Worm (Caenorhabditis elegans) whole organism, L1 larva: ENCODE results near the gene H11L12.1.

Source experiments
- C16A3.4 ChIP-seq: fragments of 150-350 bp; optimal IDR thresholded peaks from 2 replicates; lab custom pipeline; 2014; ENCODE audit warnings: missing biosample characterization, missing genetic modification characterization
- C34B4.2 ChIP-seq: sonication (generic microtip); optimal IDR thresholded peaks from 2 replicates; lab custom pipeline; 2017; ENCODE audit warnings: mild to moderate bottlenecking, missing genetic modification characterization, missing compliant biosample characterization
- F16B12.6 ChIP-seq: fragments of 150-350 bp; optimal IDR thresholded peaks from 2 replicates; lab custom pipeline; 2014; ENCODE audit warnings: missing biosample characterization, missing genetic modification characterization
- ama-1 ChIP-seq: fragments of 150-350 bp; optimal IDR thresholded peaks from 2 replicates; lab custom pipeline; 2014
- ceh-8 ChIP-seq: fragments of 200-800 bp; sonication (Bioruptor generic); optimal IDR thresholded peaks from 2 replicates; lab custom pipeline; 2018; ENCODE audit warnings: mild to moderate bottlenecking, missing genetic modification characterization, moderate library complexity, missing compliant biosample characterization
- ceh-82 ChIP-seq, 3 experiments: fragments of 150-350 bp in 1 of 3; sonication (generic microtip) in 2 of 3; optimal IDR thresholded peaks; 2 replicates each; lab custom pipeline; 2014 to 2017; ENCODE audit warnings: missing biosample characterization in 3 of 3, missing genetic modification characterization in 3 of 3
- ces-1 ChIP-seq: fragments of 150-350 bp; optimal IDR thresholded peaks from 2 replicates; lab custom pipeline; 2014; ENCODE audit warnings: missing biosample characterization, missing genetic modification reagents, missing genetic modification characterization
- dpl-1 ChIP-seq, 3 experiments: fragments of 150-350 bp in 2 of 3; sonication (generic microtip) in 1 of 3; optimal IDR thresholded peaks; 2 replicates each; lab custom pipeline; 2014 to 2017; ENCODE audit warnings: missing biosample characterization in 3 of 3, missing genetic modification characterization in 3 of 3, missing genetic modification reagents in 3 of 3
- dsc-1 ChIP-seq: sonication (generic microtip); optimal IDR thresholded peaks from 2 replicates; lab custom pipeline; 2016; ENCODE audit warnings: mild to moderate bottlenecking, missing genetic modification characterization, missing compliant biosample characterization
- efl-1 ChIP-seq, 4 experiments: fragments of 150-350 bp; optimal IDR thresholded peaks in 3 of 4; peaks in 1 of 4; 1 replicate in 1 of 4; 2 replicates in 3 of 4; lab custom pipeline; 2014; ENCODE audit warnings: missing biosample characterization in 2 of 4, missing genetic modification characterization in 2 of 4, missing genetic modification reagents in 2 of 4
- egl-13 ChIP-seq: sonication (generic microtip); optimal IDR thresholded peaks from 2 replicates; lab custom pipeline; 2016; ENCODE audit warnings: missing genotype, missing genetic modification reagents, missing genetic modification characterization, missing compliant biosample characterization
- egl-27 ChIP-seq, 2 experiments: fragments of 150-350 bp in 1 of 2; sonication (generic microtip); optimal IDR thresholded peaks; 3 replicates each; lab custom pipeline; 2017 to 2018; ENCODE audit warnings: missing biosample characterization in 2 of 2, missing genetic modification characterization in 2 of 2, missing genetic modification reagents in 2 of 2
- elt-3 ChIP-seq, 6 experiments: fragments of 150-350 bp in 1 of 6; sonication (generic microtip); optimal IDR thresholded peaks; 2 replicates each; lab custom pipeline; 2017 to 2018; ENCODE audit warnings: missing biosample characterization in 6 of 6, missing genetic modification characterization in 6 of 6, inconsistent platforms in 1 of 6
- ets-5 ChIP-seq: fragments of 200-800 bp; sonication (Bioruptor generic); IDR thresholded peaks from 2 replicates; pipeline ENCODE4 v1.3.6; 2022; ENCODE audit warnings: missing genetic modification characterization, missing compliant biosample characterization
- fkh-10 ChIP-seq: sonication (generic microtip); optimal IDR thresholded peaks from 2 replicates; lab custom pipeline; 2017; ENCODE audit warnings: missing biosample characterization, missing genetic modification reagents, missing genetic modification characterization
- fkh-8 ChIP-seq: sonication (generic microtip); optimal IDR thresholded peaks from 2 replicates; lab custom pipeline; 2016; ENCODE audit warnings: mild to moderate bottlenecking, missing genetic modification characterization, missing compliant biosample characterization
- hlh-4 ChIP-seq: sonication (generic microtip); optimal IDR thresholded peaks from 2 replicates; lab custom pipeline; 2016; ENCODE audit warnings: mild to moderate bottlenecking, missing genetic modification characterization, missing compliant biosample characterization
- hpl-2 ChIP-seq: fragments of 150-350 bp; optimal IDR thresholded peaks from 2 replicates; lab custom pipeline; 2014; ENCODE audit warnings: missing biosample characterization, missing genetic modification reagents, missing genetic modification characterization
- irx-1 ChIP-seq: sonication (generic microtip); optimal IDR thresholded peaks from 2 replicates; lab custom pipeline; 2016; ENCODE audit warnings: missing genetic modification characterization, missing compliant biosample characterization
- isw-1 ChIP-seq: fragments of 200-800 bp; sonication (Bioruptor generic); IDR thresholded peaks from 2 replicates; pipeline ENCODE4 v1.3.6; 2022; ENCODE audit warnings: missing genetic modification characterization, missing compliant biosample characterization
- lin-14 ChIP-seq: fragments of 200-800 bp; sonication (Bioruptor generic); optimal IDR thresholded peaks from 2 replicates; lab custom pipeline; 2018; ENCODE audit warnings: mild to moderate bottlenecking, missing genetic modification characterization, moderate library complexity, missing compliant biosample characterization
- lin-15B ChIP-seq: fragments of 150-350 bp; sonication (generic microtip); optimal IDR thresholded peaks from 3 replicates; lab custom pipeline; 2014; ENCODE audit warnings: missing biosample characterization, missing genetic modification characterization
- lin-35 ChIP-seq, 2 experiments: fragments of 150-350 bp; optimal IDR thresholded peaks; 2 replicates each; lab custom pipeline; 2014; ENCODE audit warnings: missing biosample characterization in 2 of 2, missing genetic modification characterization in 2 of 2, missing genetic modification reagents in 2 of 2
- lsy-2 ChIP-seq, 2 experiments: fragments of 150-350 bp; optimal IDR thresholded peaks; 2 replicates each; lab custom pipeline; 2014; ENCODE audit warnings: missing biosample characterization in 2 of 2, missing genetic modification characterization in 2 of 2
- mdl-1 ChIP-seq, 2 experiments: fragments of 150-350 bp; optimal IDR thresholded peaks; 2 replicates each; lab custom pipeline; 2014 to 2017; ENCODE audit warnings: missing biosample characterization in 2 of 2, missing genetic modification characterization in 2 of 2, inconsistent platforms in 1 of 2
- mef-2 ChIP-seq: fragments of 150-350 bp; optimal IDR thresholded peaks from 2 replicates; lab custom pipeline; 2014; ENCODE audit warnings: missing biosample characterization, missing genetic modification characterization
- mep-1 ChIP-seq: fragments of 150-350 bp; optimal IDR thresholded peaks from 2 replicates; lab custom pipeline; 2014; ENCODE audit warnings: missing biosample characterization, missing genetic modification characterization
- nhr-11 ChIP-seq: fragments of 150-350 bp; optimal IDR thresholded peaks from 2 replicates; lab custom pipeline; 2014; ENCODE audit warnings: missing biosample characterization, missing genetic modification characterization
- nhr-12 ChIP-seq: sonication (generic microtip); optimal IDR thresholded peaks from 2 replicates; lab custom pipeline; 2017; ENCODE audit warnings: missing biosample characterization, missing genetic modification characterization
- nhr-19 ChIP-seq: fragments of 200-800 bp; sonication (Bioruptor generic); conservative IDR thresholded peaks from 2 replicates; pipeline ENCODE4 v1.3.6; 2022; ENCODE audit warnings: missing genetic modification characterization, missing compliant biosample characterization
- nhr-20 ChIP-seq: sonication (generic microtip); optimal IDR thresholded peaks from 2 replicates; lab custom pipeline; 2016; ENCODE audit warnings: mild to moderate bottlenecking, missing genetic modification characterization, missing compliant biosample characterization
- nhr-237 ChIP-seq: fragments of 150-350 bp; optimal IDR thresholded peaks from 2 replicates; lab custom pipeline; 2014; ENCODE audit warnings: missing biosample characterization, missing genetic modification characterization
- nhr-28 ChIP-seq: fragments of 150-350 bp; optimal IDR thresholded peaks from 2 replicates; lab custom pipeline; 2014; ENCODE audit warnings: missing biosample characterization, missing genetic modification characterization
- nhr-47 ChIP-seq: sonication (generic microtip); optimal IDR thresholded peaks from 2 replicates; lab custom pipeline; 2016; ENCODE audit warnings: mild to moderate bottlenecking, missing genetic modification characterization, moderate library complexity, missing compliant biosample characterization
- nhr-77 ChIP-seq: fragments of 150-350 bp; optimal IDR thresholded peaks from 2 replicates; lab custom pipeline; 2014; ENCODE audit warnings: missing biosample characterization, missing genetic modification characterization
- nhr-85 ChIP-seq: sonication (generic microtip); peaks from one replicate; lab custom pipeline; 2016; ENCODE audit warnings: missing genetic modification characterization, inconsistent platforms, missing compliant biosample characterization
- pag-3 ChIP-seq: sonication (generic microtip); optimal IDR thresholded peaks from 2 replicates; lab custom pipeline; 2017; ENCODE audit warnings: missing genetic modification characterization, mild to moderate bottlenecking, missing compliant biosample characterization, antibody characterized with exemption, borderline replicate concordance; ENCODE audit not compliant: insufficient read depth
- rnt-1 ChIP-seq: sonication (generic microtip); optimal IDR thresholded peaks from 2 replicates; lab custom pipeline; 2016; ENCODE audit warnings: mild to moderate bottlenecking, missing genetic modification characterization, moderate library complexity, missing compliant biosample characterization
- skn-1 ChIP-seq: fragments of 150-350 bp; optimal IDR thresholded peaks from 2 replicates; lab custom pipeline; 2014; ENCODE audit warnings: missing biosample characterization, missing genetic modification characterization
- snu-23 ChIP-seq: sonication (generic microtip); optimal IDR thresholded peaks from 2 replicates; lab custom pipeline; 2016; ENCODE audit warnings: missing genetic modification characterization, missing compliant biosample characterization
- sup-37 ChIP-seq: fragments of 200-800 bp; sonication (Bioruptor generic); optimal IDR thresholded peaks from 2 replicates; lab custom pipeline; 2018; ENCODE audit warnings: mild to moderate bottlenecking, missing genetic modification characterization, missing compliant biosample characterization
- swsn-7 ChIP-seq: sonication (generic microtip); optimal IDR thresholded peaks from 2 replicates; lab custom pipeline; 2016; ENCODE audit warnings: missing genetic modification characterization, missing compliant biosample characterization
- tlp-1 ChIP-seq: fragments of 150-350 bp; optimal IDR thresholded peaks from 2 replicates; lab custom pipeline; 2014; ENCODE audit warnings: missing biosample characterization, missing genetic modification characterization
- unc-62 ChIP-seq: fragments of 150-350 bp; optimal IDR thresholded peaks from 2 replicates; lab custom pipeline; 2014; ENCODE audit warnings: missing biosample characterization, missing genetic modification reagents, missing genetic modification characterization
- unc-98 ChIP-seq: fragments of 200-800 bp; sonication (Bioruptor generic); IDR thresholded peaks from 2 replicates; pipeline ENCODE4 v1.3.6; 2022; ENCODE audit warnings: missing genetic modification characterization, missing compliant biosample characterization
- xbp-1 ChIP-seq: sonication (generic microtip); optimal IDR thresholded peaks from 2 replicates; lab custom pipeline; 2016; ENCODE audit warnings: missing genetic modification characterization, missing compliant biosample characterization
- zip-4 ChIP-seq: fragments of 200-800 bp; sonication (Bioruptor generic); optimal IDR thresholded peaks from 2 replicates; lab custom pipeline; 2018; ENCODE audit warnings: mild to moderate bottlenecking, missing genetic modification characterization, moderate library complexity, missing compliant biosample characterization

H11L12.1 gene

DNA sequence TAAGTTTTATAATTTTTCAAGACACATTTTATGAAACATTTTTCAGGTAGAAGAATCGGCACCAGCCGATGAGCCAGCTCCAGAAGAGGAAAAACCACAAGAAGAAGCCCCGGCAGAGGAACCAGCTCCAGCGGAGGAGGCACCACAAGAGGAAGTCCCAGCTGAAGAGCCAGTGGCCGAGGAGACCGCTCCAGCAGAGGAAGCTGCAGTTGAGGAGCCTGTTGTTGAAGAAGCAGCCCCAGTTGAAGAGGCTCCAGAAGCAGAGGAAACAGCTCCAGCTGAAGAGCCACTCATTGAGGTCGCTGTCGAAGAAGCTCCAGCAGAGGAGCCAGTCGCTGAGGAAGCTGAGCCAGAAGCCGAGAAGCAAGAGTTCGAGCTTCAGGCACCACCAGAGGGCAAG, 37.2 kb downstream of the H11L12.1 start:
- no peak for TF ChIP-seq hlh-4 (tag; lab: Kevin White, UChicago)
- TF ChIP-seq elt-3 (tag; optimal IDR thresholded peaks at IDR 0.05; lab: Kevin White, UChicago): no peak
- no peak for TF ChIP-seq swsn-7
- TF ChIP-seq, all 84 proteins: peak for 0

DNA sequence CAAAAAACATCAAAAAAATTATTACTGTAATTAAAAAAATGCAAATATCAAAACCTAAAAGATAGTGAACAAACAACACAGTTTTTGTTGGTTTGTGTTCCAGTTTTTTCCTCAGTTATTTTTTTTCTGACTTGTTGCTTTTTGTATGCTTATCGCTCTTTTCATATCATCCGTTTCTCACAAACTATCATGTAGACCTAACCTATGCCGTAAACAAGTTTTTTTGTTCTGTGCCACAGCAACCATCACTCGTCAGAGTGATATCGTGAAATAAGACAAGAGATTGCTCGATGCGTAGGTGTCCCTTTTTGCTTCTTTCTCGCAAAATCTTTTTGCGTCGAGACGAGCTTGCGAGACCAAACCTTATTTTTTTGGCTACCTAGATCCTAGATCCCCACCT, 39.2 kb downstream of the H11L12.1 start:
- TF ChIP-seq ama-1 (lab: Kevin White, UChicago) (no peak), lin-14 (no peak), lsy-2 (tag; optimal IDR thresholded peaks at IDR 0.05; lab: Kevin White, UChicago) (no peak), fkh-10 (GFP tag; lab: Kevin White, UChicago) (no peak)

DNA sequence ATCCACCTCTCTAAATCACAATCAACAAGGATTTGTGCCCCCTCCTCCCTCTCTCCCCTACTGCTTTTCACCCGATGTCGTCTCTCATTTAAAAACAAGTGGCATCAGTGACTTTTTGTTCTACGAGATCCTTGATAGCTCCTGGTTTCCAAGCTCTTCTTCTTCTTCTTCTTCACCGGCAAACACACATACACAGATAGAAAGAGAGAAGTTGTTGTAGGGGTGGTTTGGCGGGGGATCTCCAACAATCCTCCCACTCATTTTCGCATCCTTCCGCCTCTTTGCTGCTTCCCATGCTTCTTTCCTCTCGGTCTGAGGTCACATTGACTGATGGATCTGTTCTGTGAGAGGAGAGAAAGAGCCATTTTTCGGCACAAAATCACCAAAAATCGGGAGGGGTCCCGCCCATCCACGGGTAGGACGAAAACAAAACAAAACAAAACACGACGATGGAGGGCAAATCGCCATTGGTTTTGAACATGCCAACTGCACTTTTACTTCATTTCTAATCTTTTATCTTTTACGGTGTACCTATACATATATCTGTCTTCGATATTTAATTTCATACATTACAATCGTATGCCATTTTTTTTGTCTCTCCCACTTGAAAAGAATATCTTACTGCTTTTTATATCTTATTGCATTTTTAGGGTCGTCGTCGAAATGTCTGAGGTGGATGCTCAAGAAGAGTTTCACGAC, 41.0 kb downstream of the H11L12.1 start, which contains the start of gene T23E7.2:
Gene T23E7.2, plus strand, starts transcription at position 649 of the 699 bp plus-strand sequence.
- peak in 1 of 2 experiments; percentile 15 for TF ChIP-seq mdl-1 (tag; optimal IDR thresholded peaks at IDR 0.05; lab: Kevin White, UChicago)
- peak; percentile 82 for TF ChIP-seq lin-14
- TF ChIP-seq zip-4 (GFP tag; lab: Kevin White, UChicago): no peak
- TF ChIP-seq irx-1 (tag; lab: Kevin White, UChicago): no peak
- no peak for TF ChIP-seq skn-1
- no peak for TF ChIP-seq nhr-28
- TF ChIP-seq xbp-1 (tag; lab: Kevin White, UChicago): no peak
- TF ChIP-seq F16B12.6: no peak
- TF ChIP-seq nhr-12 (tag; lab: Kevin White, UChicago): no peak
- no peak for TF ChIP-seq ceh-8 (GFP tag; lab: Kevin White, UChicago)
- TF ChIP-seq nhr-47: no peak
- no peak for TF ChIP-seq ces-1 (GFP tag; lab: Kevin White, UChicago)
- no peak for TF ChIP-seq efl-1 (optimal IDR thresholded peaks at IDR 0.05; lab: Kevin White, UChicago)
- TF ChIP-seq efl-1 (GFP tag; optimal IDR thresholded peaks at IDR 0.05 in 1 of 2; lab: Kevin White, UChicago): peak in 1 of 2 experiments; percentile 87
- TF ChIP-seq ceh-82 (tag; optimal IDR thresholded peaks at IDR 0.05; lab: Kevin White, UChicago): no peak
- no peak for TF ChIP-seq nhr-85 (tag; lab: Kevin White, UChicago)
- no peak for TF ChIP-seq pag-3
- no peak for TF ChIP-seq unc-62 (GFP tag; lab: Kevin White, UChicago)
- TF ChIP-seq egl-27 (tag; optimal IDR thresholded peaks at IDR 0.05; lab: Kevin White, UChicago): no peak
- TF ChIP-seq mef-2 (tag; lab: Kevin White, UChicago): no peak
- TF ChIP-seq sup-37 (GFP tag; lab: Kevin White, UChicago): no peak
- TF ChIP-seq tlp-1 (tag; lab: Kevin White, UChicago): no peak
- no peak for TF ChIP-seq fkh-10 (GFP tag; lab: Kevin White, UChicago)
- TF ChIP-seq hlh-4 (tag; lab: Kevin White, UChicago): no peak
- TF ChIP-seq egl-13 (tag; lab: Kevin White, UChicago): no peak
- no peak for TF ChIP-seq hpl-2
- peak; percentile 23 for TF ChIP-seq snu-23 (GFP tag; lab: Kevin White, UChicago)
- TF ChIP-seq isw-1: no peak
- TF ChIP-seq C16A3.4 (tag; lab: Kevin White, UChicago): no peak
- TF ChIP-seq elt-3 (tag; optimal IDR thresholded peaks at IDR 0.05; lab: Kevin White, UChicago): no peak
- TF ChIP-seq nhr-20 (tag; lab: Kevin White, UChicago): peak; percentile 26
- no peak for TF ChIP-seq nhr-77 (tag; lab: Kevin White, UChicago)
- no peak for TF ChIP-seq C34B4.2 (tag; lab: Kevin White, UChicago)
- TF ChIP-seq dpl-1 (GFP tag; optimal IDR thresholded peaks at IDR 0.05; lab: Kevin White, UChicago): no peak
- TF ChIP-seq ama-1 (lab: Kevin White, UChicago): no peak
- TF ChIP-seq lin-35 (GFP tag; optimal IDR thresholded peaks at IDR 0.05; lab: Kevin White, UChicago): no peak
- TF ChIP-seq fkh-8 (tag; lab: Kevin White, UChicago): no peak
- no peak for TF ChIP-seq nhr-11
- peak; percentile 19 for TF ChIP-seq dsc-1 (tag; lab: Kevin White, UChicago)
- no peak for TF ChIP-seq nhr-237
- peak; percentile 52 for TF ChIP-seq rnt-1 (tag; lab: Kevin White, UChicago)
- TF ChIP-seq unc-98 (GFP tag; lab: Robert Waterston, UW): no peak
- no peak for TF ChIP-seq ets-5 (GFP tag; lab: Robert Waterston, UW)
- TF ChIP-seq mep-1 (tag; lab: Kevin White, UChicago): no peak
- no peak for TF ChIP-seq lin-15B (tag; lab: Kevin White, UChicago)
- no peak for TF ChIP-seq nhr-19
